Worm (Caenorhabditis elegans) whole organism, L3 larva: ENCODE results near the gene dhc-4.

Experiments
- R02D3.7 ChIP-seq: fragments of 150-350 bp; optimal IDR thresholded peaks from 2 replicates; lab custom pipeline; 2014; ENCODE audit warnings: missing biosample characterization, missing genetic modification characterization
- ZK546.5 ChIP-seq: sonication (generic microtip); optimal IDR thresholded peaks from 2 replicates; lab custom pipeline; 2017; ENCODE audit warnings: missing biosample characterization, missing genetic modification characterization
- aly-2 ChIP-seq: fragments of 150-350 bp; optimal IDR thresholded peaks from 2 replicates; lab custom pipeline; 2014; ENCODE audit warnings: missing biosample characterization, missing genetic modification characterization
- ama-1 ChIP-seq: fragments of 150-350 bp; optimal IDR thresholded peaks from 2 replicates; lab custom pipeline; 2018
- ceh-82 ChIP-seq: fragments of 150-350 bp; optimal IDR thresholded peaks from 2 replicates; lab custom pipeline; 2014; ENCODE audit warnings: missing biosample characterization, missing genetic modification characterization
- ceh-9 ChIP-seq: sonication (generic microtip); optimal IDR thresholded peaks from 2 replicates; lab custom pipeline; 2018; ENCODE audit warnings: missing biosample characterization, missing genetic modification characterization
- daf-12 ChIP-seq: fragments of 150-350 bp; optimal IDR thresholded peaks from 2 replicates; lab custom pipeline; 2014; ENCODE audit warnings: missing biosample characterization, missing genetic modification reagents, missing genetic modification characterization
- egl-27 ChIP-seq: sonication (generic microtip); optimal IDR thresholded peaks from 4 replicates; lab custom pipeline; 2017; ENCODE audit warnings: missing biosample characterization, missing genetic modification reagents, missing genetic modification characterization
- egl-5 ChIP-seq: fragments of 150-350 bp; optimal IDR thresholded peaks from 2 replicates; lab custom pipeline; 2017; ENCODE audit warnings: missing biosample characterization, missing genetic modification reagents, missing genetic modification characterization, inconsistent platforms
- elt-2 ChIP-seq: sonication (generic microtip); optimal IDR thresholded peaks from 2 replicates; lab custom pipeline; 2016; ENCODE audit warnings: missing genetic modification reagents, mild to moderate bottlenecking, missing genetic modification characterization, missing compliant biosample characterization
- elt-3 ChIP-seq, 3 experiments: fragments of 150-350 bp in 1 of 3; sonication (generic microtip) in 2 of 3; optimal IDR thresholded peaks; 2 replicates in 2 of 3; 4 replicates in 1 of 3; lab custom pipeline; 2014 to 2017; ENCODE audit warnings: missing biosample characterization in 3 of 3, missing genetic modification characterization in 3 of 3
- eor-1 ChIP-seq, 2 experiments: fragments of 150-350 bp; optimal IDR thresholded peaks; 2 replicates each; lab custom pipeline; 2014 to 2018; ENCODE audit warnings: missing biosample characterization in 2 of 2, missing genetic modification characterization in 2 of 2
- fkh-2 ChIP-seq: fragments of 150-350 bp; optimal IDR thresholded peaks from 2 replicates; lab custom pipeline; 2014; ENCODE audit warnings: missing biosample characterization, missing genetic modification reagents, missing genetic modification characterization
- fos-1 ChIP-seq: fragments of 150-350 bp; optimal IDR thresholded peaks from 2 replicates; lab custom pipeline; 2014; ENCODE audit warnings: missing biosample characterization, missing genetic modification characterization
- hmg-11 ChIP-seq: sonication (generic microtip); optimal IDR thresholded peaks from 2 replicates; lab custom pipeline; 2016; ENCODE audit warnings: missing genetic modification characterization, missing compliant biosample characterization
- jun-1 ChIP-seq: fragments of 150-350 bp; optimal IDR thresholded peaks from 2 replicates; lab custom pipeline; 2014; ENCODE audit warnings: missing biosample characterization, missing genetic modification reagents, missing genetic modification characterization
- lin-15B ChIP-seq: fragments of 150-350 bp; optimal IDR thresholded peaks from 2 replicates; lab custom pipeline; 2014; ENCODE audit warnings: missing biosample characterization, missing genetic modification characterization
- mdl-1 ChIP-seq: fragments of 150-350 bp; optimal IDR thresholded peaks from 2 replicates; lab custom pipeline; 2014; ENCODE audit warnings: missing biosample characterization, missing genetic modification characterization
- mml-1 ChIP-seq: fragments of 150-350 bp; sonication (generic microtip); optimal IDR thresholded peaks from 3 replicates; lab custom pipeline; 2014; ENCODE audit warnings: missing biosample characterization, missing genetic modification characterization
- nhr-12 ChIP-seq: fragments of 150-350 bp; optimal IDR thresholded peaks from 2 replicates; lab custom pipeline; 2014; ENCODE audit warnings: missing biosample characterization, missing genetic modification characterization
- nhr-237 ChIP-seq: fragments of 150-350 bp; optimal IDR thresholded peaks from 2 replicates; lab custom pipeline; 2014; ENCODE audit warnings: missing biosample characterization, missing genetic modification characterization
- nhr-25 ChIP-seq: sonication (generic microtip); optimal IDR thresholded peaks from 2 replicates; lab custom pipeline; 2017; ENCODE audit warnings: missing biosample characterization, missing genetic modification characterization
- nhr-28 ChIP-seq: fragments of 150-350 bp; optimal IDR thresholded peaks from 2 replicates; lab custom pipeline; 2014; ENCODE audit warnings: missing biosample characterization, missing genetic modification characterization
- nhr-76 ChIP-seq: fragments of 150-350 bp; sonication (generic microtip); optimal IDR thresholded peaks from 5 replicates; lab custom pipeline; 2014; ENCODE audit warnings: missing biosample characterization, missing genetic modification characterization
- nhr-77 ChIP-seq: fragments of 150-350 bp; optimal IDR thresholded peaks from 2 replicates; lab custom pipeline; 2014; ENCODE audit warnings: missing biosample characterization, missing genetic modification characterization
- pha-4 ChIP-seq: fragments of 150-350 bp; optimal IDR thresholded peaks from 2 replicates; lab custom pipeline; 2014; ENCODE audit warnings: missing biosample characterization, missing genetic modification reagents, missing genetic modification characterization
- pqm-1 ChIP-seq: fragments of 150-350 bp; optimal IDR thresholded peaks from 2 replicates; lab custom pipeline; 2017; ENCODE audit warnings: missing biosample characterization, missing genetic modification characterization, inconsistent platforms
- sea-2 ChIP-seq: fragments of 150-350 bp; sonication (generic microtip); optimal IDR thresholded peaks from 4 replicates; lab custom pipeline; 2014; ENCODE audit warnings: missing biosample characterization, missing genetic modification reagents, missing genetic modification characterization
- tbx-2 ChIP-seq: sonication (generic microtip); optimal IDR thresholded peaks from 2 replicates; lab custom pipeline; 2016; ENCODE audit warnings: mild to moderate bottlenecking, missing genetic modification characterization, missing compliant biosample characterization
- unc-39 ChIP-seq: sonication (generic microtip); optimal IDR thresholded peaks from 4 replicates; lab custom pipeline; 2017; ENCODE audit warnings: missing biosample characterization, missing genetic modification characterization
- unc-62 ChIP-seq: fragments of 150-350 bp; sonication (generic microtip); optimal IDR thresholded peaks from 4 replicates; lab custom pipeline; 2014; ENCODE audit warnings: missing biosample characterization, missing genetic modification reagents, missing genetic modification characterization
- zag-1 ChIP-seq: fragments of 150-350 bp; optimal IDR thresholded peaks from 2 replicates; lab custom pipeline; 2014; ENCODE audit warnings: missing biosample characterization, missing genetic modification characterization
- ztf-11 ChIP-seq: fragments of 150-350 bp; optimal IDR thresholded peaks from 2 replicates; lab custom pipeline; 2014; ENCODE audit warnings: missing biosample characterization, missing genetic modification characterization
- ztf-4 ChIP-seq: fragments of 150-350 bp; optimal IDR thresholded peaks from 2 replicates; lab custom pipeline; 2014; ENCODE audit warnings: missing biosample characterization, missing genetic modification characterization

Gene dhc-4

DNA sequence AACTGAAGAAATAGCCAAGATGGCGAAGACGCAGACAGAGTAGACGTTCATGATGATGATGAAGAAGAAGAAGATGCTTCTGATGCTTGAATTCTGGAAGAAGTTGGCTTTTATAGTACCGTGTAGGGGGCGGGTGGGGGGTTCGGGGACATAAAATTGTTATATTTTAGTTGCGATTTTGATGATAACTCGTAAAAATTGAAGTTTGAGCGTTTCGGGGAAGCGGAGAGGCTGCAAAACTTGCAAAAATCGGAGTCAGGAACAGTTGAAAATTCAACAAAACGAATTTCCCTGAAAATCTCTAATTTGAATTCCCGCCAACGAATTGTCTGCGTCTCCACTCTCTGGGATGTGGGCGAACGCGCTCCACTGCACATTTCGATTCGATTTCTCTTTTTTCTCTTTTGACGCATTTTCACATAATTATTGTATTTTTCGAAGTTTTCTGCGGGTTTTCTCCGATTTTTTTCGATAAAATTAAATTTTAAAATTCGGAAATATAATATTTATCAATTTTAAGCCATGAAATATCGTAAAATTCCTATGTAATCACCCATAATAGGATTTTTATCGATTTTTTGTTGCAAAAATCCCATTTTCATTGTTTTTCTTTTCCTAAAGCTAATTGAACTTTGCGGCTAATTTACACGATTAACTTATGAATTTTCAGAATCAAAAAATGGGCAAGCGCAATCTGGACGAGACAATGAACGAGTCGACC lies 38.0 kb downstream of the dhc-4 start, which contains the start of the genes fipr-17 and Y48A6B.3 (continued):
- peak; percentile 43 for TF ChIP-seq elt-2 (tag; lab: Kevin White, UChicago)
- TF ChIP-seq egl-27 (tag; lab: Kevin White, UChicago) = no peak
- TF ChIP-seq daf-12 = no peak
- no peak for TF ChIP-seq jun-1 (tag; lab: Kevin White, UChicago)
- TF ChIP-seq ceh-82 (tag; lab: Kevin White, UChicago) = no peak
- TF ChIP-seq nhr-77 (tag; lab: Kevin White, UChicago) = no peak
- no peak for TF ChIP-seq ztf-4 (tag; lab: Kevin White, UChicago)
- TF ChIP-seq ama-1 (lab: Kevin White, UChicago) = peak; percentile 80
- TF ChIP-seq pha-4 (tag; lab: Kevin White, UChicago) = peak; percentile 96
- no peak for TF ChIP-seq nhr-28 (tag; lab: Kevin White, UChicago)
- TF ChIP-seq unc-62 (GFP tag; lab: Kevin White, UChicago) = no peak
- no peak for TF ChIP-seq nhr-237
- TF ChIP-seq nhr-76 (tag; lab: Kevin White, UChicago) = no peak

DNA sequence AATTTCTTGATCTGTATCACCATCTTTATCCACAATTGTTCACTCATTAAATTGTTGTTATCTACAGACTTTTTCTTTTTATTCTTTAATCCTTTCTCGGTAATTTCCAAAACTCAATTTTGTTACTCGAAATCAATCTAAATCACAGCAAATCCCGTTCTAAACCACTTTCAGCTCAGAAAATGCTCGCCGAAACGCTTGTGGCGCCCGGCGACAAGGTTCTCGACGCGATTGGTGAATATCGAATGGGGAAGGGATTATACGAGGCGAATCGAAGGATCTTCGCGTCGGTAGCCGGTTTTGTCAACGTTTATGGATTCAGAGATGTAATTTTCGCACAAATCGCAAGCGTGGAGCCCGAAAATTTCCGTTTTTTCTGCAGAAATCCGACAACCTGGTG lies 39.1 kb downstream of the dhc-4 start, which contains the start of gene exos-1:
TSS of gene exos-1 (plus strand) at position 175 of the 400 bp plus-strand sequence.
- TF ChIP-seq ceh-9 (no peak), fkh-2 (tag; lab: Kevin White, UChicago) (no peak), jun-1 (tag; lab: Kevin White, UChicago) (no peak), nhr-76 (tag; lab: Kevin White, UChicago) (no peak), pqm-1 (tag; lab: Kevin White, UChicago) (no peak), ama-1 (lab: Kevin White, UChicago) (no peak)

DNA sequence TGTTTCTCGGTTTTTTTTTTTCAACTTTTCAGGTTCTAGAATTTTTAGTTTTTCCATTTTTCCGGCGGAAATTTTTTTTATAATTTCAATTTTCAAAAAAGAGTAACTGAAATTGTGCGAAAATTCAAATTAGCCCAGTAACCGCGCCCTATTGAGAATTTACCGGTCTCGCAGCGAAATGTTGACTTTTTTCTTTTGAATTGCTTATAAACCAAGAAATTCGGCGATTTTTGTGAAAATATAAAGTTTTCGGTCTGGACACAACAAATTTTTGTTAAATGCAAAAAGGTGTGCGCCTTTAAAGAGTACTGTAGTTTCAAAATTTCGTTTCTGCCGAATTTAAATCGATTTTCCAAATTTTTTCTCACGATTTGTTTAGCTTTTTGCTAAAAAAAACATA lies 40.9 kb downstream of the dhc-4 start:
- TF ChIP-seq tbx-2 = no peak
- TF ChIP-seq nhr-76 (tag; lab: Kevin White, UChicago) = no peak
- no peak for TF ChIP-seq pqm-1 (tag; lab: Kevin White, UChicago)
- no peak for TF ChIP-seq lin-15B (tag; lab: Kevin White, UChicago)
- TF ChIP-seq mml-1 = no peak
- TF ChIP-seq unc-39 (tag; lab: Kevin White, UChicago) = no peak

DNA sequence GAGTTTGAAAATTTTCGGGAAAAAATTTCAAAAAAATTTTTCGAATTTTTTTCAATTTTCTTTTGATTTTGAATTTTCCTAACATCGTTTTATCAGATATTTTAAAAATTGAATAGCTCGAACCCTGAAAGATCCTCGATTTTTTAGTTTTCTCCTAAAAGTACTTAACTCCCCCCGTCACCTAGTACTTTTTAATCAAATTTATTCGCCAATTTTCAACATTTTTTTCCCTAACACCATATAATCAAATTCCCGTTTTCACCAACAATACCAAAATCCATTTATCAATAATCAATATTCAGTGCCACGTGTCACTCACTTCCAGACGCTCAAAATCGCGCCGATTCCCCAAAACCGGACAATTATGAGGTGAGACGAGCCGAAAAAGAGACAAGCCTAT lies 42.5 kb downstream of the dhc-4 start, which contains the start of gene kvs-4:
TSS of gene kvs-4 (plus strand) at position 301 of the 400 bp plus-strand sequence.
- TF ChIP-seq jun-1 (tag; lab: Kevin White, UChicago) = no peak
- TF ChIP-seq egl-5 (tag; lab: Kevin White, UChicago) = no peak
- TF ChIP-seq mdl-1 = no peak
- TF ChIP-seq unc-39 (tag; lab: Kevin White, UChicago) = no peak
- no peak for TF ChIP-seq ama-1 (lab: Kevin White, UChicago)
- no peak for TF ChIP-seq elt-2 (tag; lab: Kevin White, UChicago)
- no peak for TF ChIP-seq fos-1
- TF ChIP-seq ZK546.5 (tag; lab: Kevin White, UChicago) = no peak
- TF ChIP-seq eor-1 (tag; optimal IDR thresholded peaks at IDR 0.05; lab: Kevin White, UChicago) = no peak
- no peak for TF ChIP-seq nhr-28 (tag; lab: Kevin White, UChicago)
- TF ChIP-seq egl-27 (tag; lab: Kevin White, UChicago) = no peak
- no peak for TF ChIP-seq hmg-11 (tag; lab: Kevin White, UChicago)

DNA sequence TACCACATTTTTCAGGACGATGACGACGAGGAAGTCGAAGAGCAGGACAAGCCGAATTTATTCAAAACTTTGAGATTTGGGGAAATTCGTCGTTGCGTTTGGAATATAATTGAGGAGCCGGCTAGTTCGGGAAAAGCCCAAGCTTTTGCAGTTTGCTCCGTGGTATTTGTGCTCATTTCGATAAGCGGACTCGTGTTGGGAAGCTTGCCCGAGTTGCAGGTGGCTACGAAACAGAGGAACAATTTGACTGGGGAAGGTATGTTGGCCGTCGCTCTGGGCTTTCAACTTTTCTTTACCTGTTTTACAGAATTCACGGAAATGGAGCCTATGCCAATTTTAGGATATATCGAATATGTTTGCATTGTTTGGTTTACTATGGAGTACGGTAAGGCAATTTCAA lies 52.5 kb downstream of the dhc-4 start:
- no peak for TF ChIP-seq lin-15B (tag; lab: Kevin White, UChicago)
- no peak for TF ChIP-seq fos-1
- TF ChIP-seq daf-12 = no peak
- no peak for TF ChIP-seq tbx-2
- no peak for TF ChIP-seq aly-2 (tag; lab: Kevin White, UChicago)

DNA sequence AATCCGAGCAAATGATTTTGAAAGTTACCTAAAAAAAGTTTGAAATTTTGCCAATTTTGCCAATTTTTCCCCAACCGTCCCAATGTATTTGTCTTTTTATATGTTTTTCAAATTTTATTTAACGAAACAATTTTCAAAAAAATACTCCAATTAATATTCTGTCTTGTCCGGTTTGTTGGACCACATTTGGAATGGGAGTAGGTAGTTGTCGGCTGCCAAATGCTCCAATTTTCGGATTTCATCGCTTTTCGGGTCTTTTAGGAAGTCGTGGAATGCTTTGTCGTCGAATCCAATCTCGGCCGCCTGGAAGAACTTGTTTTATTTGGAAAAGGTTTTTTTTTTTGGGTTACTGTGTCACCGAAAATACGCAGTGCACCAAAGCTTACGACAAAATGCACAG lies 55.4 kb downstream of the dhc-4 start:
- no peak for TF ChIP-seq zag-1 (tag; lab: Kevin White, UChicago)
- no peak for TF ChIP-seq nhr-25 (tag; lab: Kevin White, UChicago)
- no peak for TF ChIP-seq nhr-77 (tag; lab: Kevin White, UChicago)
- no peak for TF ChIP-seq ceh-9
- no peak for TF ChIP-seq egl-5 (tag; lab: Kevin White, UChicago)
- no peak for TF ChIP-seq R02D3.7
- TF ChIP-seq ztf-4 (tag; lab: Kevin White, UChicago) = no peak
- no peak for TF ChIP-seq elt-3 (tag; optimal IDR thresholded peaks at IDR 0.05; lab: Kevin White, UChicago)
- no peak for TF ChIP-seq sea-2 (GFP tag; lab: Kevin White, UChicago)
- no peak for TF ChIP-seq nhr-76 (tag; lab: Kevin White, UChicago)
- no peak for TF ChIP-seq ztf-11 (tag; lab: Kevin White, UChicago)
- TF ChIP-seq nhr-12 (tag; lab: Kevin White, UChicago) = no peak
- TF ChIP-seq unc-62 (GFP tag; lab: Kevin White, UChicago) = no peak
